Worm (Caenorhabditis elegans) whole organism, midembryonic: ENCODE results near the gene lin-66.

Experiments used
- T22C8.4 ChIP-seq: fragments of 200-800 bp; sonication (Bioruptor generic); IDR thresholded peaks from 2 replicates; pipeline ENCODE4 v1.3.6; 2022; ENCODE audit warnings: missing genetic modification characterization, missing compliant biosample characterization
- cog-1 ChIP-seq: sonication (generic microtip); optimal IDR thresholded peaks from 2 replicates; lab custom pipeline; 2016; ENCODE audit warnings: missing genetic modification characterization, missing compliant biosample characterization
- flt-1 ChIP-seq: fragments of 200-800 bp; sonication (Bioruptor generic); IDR thresholded peaks from 2 replicates; pipeline ENCODE4 v1.3.6; 2022; ENCODE audit warnings: missing genetic modification characterization, missing compliant biosample characterization
- klf-2 ChIP-seq: fragments of 200-800 bp; sonication (Bioruptor generic); conservative IDR thresholded peaks from 2 replicates; pipeline ENCODE4 v1.3.6; 2022; ENCODE audit warnings: missing genetic modification reagents, missing genetic modification characterization, missing compliant biosample characterization
- med-1 ChIP-seq: sonication (generic microtip); optimal IDR thresholded peaks from 2 replicates; lab custom pipeline; 2017; ENCODE audit warnings: missing genetic modification characterization, mild to moderate bottlenecking, missing compliant biosample characterization, antibody characterized with exemption, missing genetic modification reagents; ENCODE audit not compliant: insufficient read depth
- ref-1 ChIP-seq: fragments of 200-800 bp; sonication (Bioruptor generic); conservative IDR thresholded peaks from 2 replicates; pipeline ENCODE4 v1.3.6; 2022; ENCODE audit warnings: missing genetic modification reagents, missing genetic modification characterization, missing compliant biosample characterization
- tab-1 ChIP-seq: fragments of 200-800 bp; sonication (Bioruptor generic); IDR thresholded peaks from 2 replicates; pipeline ENCODE4 v1.3.6; 2022; ENCODE audit warnings: missing genetic modification characterization, missing compliant biosample characterization
- ztf-23 ChIP-seq: fragments of 200-800 bp; sonication (Bioruptor generic); IDR thresholded peaks from 2 replicates; pipeline ENCODE4 v1.3.6; 2022; ENCODE audit warnings: missing genetic modification reagents, missing genetic modification characterization, missing compliant biosample characterization
- ztf-29 ChIP-seq: fragments of 200-800 bp; sonication (Bioruptor generic); IDR thresholded peaks from 2 replicates; pipeline ENCODE4 v1.3.6; 2022; ENCODE audit warnings: missing genetic modification reagents, missing genetic modification characterization, missing compliant biosample characterization

lin-66 gene

ce11 chrIV:13887408-13888163 is at the start of gene lin-66:
lin-66 (plus strand) TSS chrIV:13888079.
- TF ChIP-seq ztf-23 (no peak), cog-1 (tag; lab: Kevin White, UChicago) (peak; percentile 86), flt-1 (GFP tag; lab: Robert Waterston, UW) (peak; percentile 75), med-1 (GFP tag; lab: Kevin White, UChicago) (peak; percentile 19)

- TF ChIP-seq ref-1 (GFP tag; lab: Robert Waterston, UW) (no peak), cog-1 (tag; lab: Kevin White, UChicago) (no peak), T22C8.4 (GFP tag; lab: Robert Waterston, UW) (no peak), klf-2 (GFP tag; lab: Robert Waterston, UW) (no peak), ztf-29 (GFP tag; lab: Robert Waterston, UW) (no peak)
These were observed 49.6 kb upstream of the lin-66 start for ce11 chrIV:13838296-13838695.

- TF ChIP-seq ztf-23 (no peak), ref-1 (GFP tag; lab: Robert Waterston, UW) (no peak), med-1 (GFP tag; lab: Kevin White, UChicago) (no peak), tab-1 (GFP tag; lab: Robert Waterston, UW) (no peak), T22C8.4 (GFP tag; lab: Robert Waterston, UW) (no peak), cog-1 (tag; lab: Kevin White, UChicago) (no peak), flt-1 (GFP tag; lab: Robert Waterston, UW) (no peak), klf-2 (GFP tag; lab: Robert Waterston, UW) (no peak), ztf-29 (GFP tag; lab: Robert Waterston, UW) (no peak)
These were observed 27.4 kb upstream of the lin-66 start for ce11 chrIV:13860459-13860858.

- TF ChIP-seq T22C8.4 (GFP tag; lab: Robert Waterston, UW): no peak
- no peak for TF ChIP-seq med-1 (GFP tag; lab: Kevin White, UChicago)
- TF ChIP-seq klf-2 (GFP tag; lab: Robert Waterston, UW): no peak
- no peak for TF ChIP-seq flt-1 (GFP tag; lab: Robert Waterston, UW)
- no peak for TF ChIP-seq tab-1 (GFP tag; lab: Robert Waterston, UW)
- no peak for TF ChIP-seq cog-1 (tag; lab: Kevin White, UChicago)
- TF ChIP-seq ref-1 (GFP tag; lab: Robert Waterston, UW): no peak
- no peak for TF ChIP-seq ztf-23
- no peak for TF ChIP-seq ztf-29 (GFP tag; lab: Robert Waterston, UW)
These were observed 22.7 kb upstream of the lin-66 start, which contains the start of gene vamp-8 for ce11 chrIV:13865172-13865571. vamp-8 (minus strand) TSS chrIV:13865196.

DNA sequence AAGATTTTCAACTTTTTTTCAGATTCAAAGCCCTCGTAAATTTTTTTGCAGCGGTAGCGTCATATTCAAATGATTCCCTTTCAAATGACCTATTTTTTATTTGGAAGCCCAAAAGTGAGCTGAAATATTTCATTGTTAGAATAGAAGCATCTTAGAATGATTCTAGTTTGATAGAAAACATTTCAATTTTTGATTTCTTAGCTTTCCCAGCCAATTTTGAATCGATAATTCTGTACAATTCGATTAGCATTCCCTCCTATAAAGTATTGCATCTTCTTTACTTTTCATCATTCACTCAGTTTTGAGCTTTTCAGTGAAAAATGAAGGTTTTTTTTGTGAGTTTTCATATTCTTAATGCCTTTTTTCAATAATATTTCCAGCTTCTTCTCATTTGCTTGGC is 21.1 kb upstream of the lin-66 start, which contains the start of gene B0513.90:
TSS of gene B0513.90 (plus strand) at position 301 of the 400 bp plus-strand sequence.
- no peak for TF ChIP-seq ztf-29 (GFP tag; lab: Robert Waterston, UW)
- TF ChIP-seq T22C8.4 (GFP tag; lab: Robert Waterston, UW): no peak
- no peak for TF ChIP-seq ztf-23
- no peak for TF ChIP-seq tab-1 (GFP tag; lab: Robert Waterston, UW)
- TF ChIP-seq flt-1 (GFP tag; lab: Robert Waterston, UW): no peak
- TF ChIP-seq cog-1 (tag; lab: Kevin White, UChicago): no peak
- no peak for TF ChIP-seq ref-1 (GFP tag; lab: Robert Waterston, UW)
- TF ChIP-seq klf-2 (GFP tag; lab: Robert Waterston, UW): no peak
- TF ChIP-seq med-1 (GFP tag; lab: Kevin White, UChicago): no peak

- no peak for TF ChIP-seq med-1 (GFP tag; lab: Kevin White, UChicago)
- no peak for TF ChIP-seq ztf-23
- TF ChIP-seq ztf-29 (GFP tag; lab: Robert Waterston, UW): no peak
- no peak for TF ChIP-seq T22C8.4 (GFP tag; lab: Robert Waterston, UW)
These were observed 17.8 kb upstream of the lin-66 start for ce11 chrIV:13870085-13870484.

DNA sequence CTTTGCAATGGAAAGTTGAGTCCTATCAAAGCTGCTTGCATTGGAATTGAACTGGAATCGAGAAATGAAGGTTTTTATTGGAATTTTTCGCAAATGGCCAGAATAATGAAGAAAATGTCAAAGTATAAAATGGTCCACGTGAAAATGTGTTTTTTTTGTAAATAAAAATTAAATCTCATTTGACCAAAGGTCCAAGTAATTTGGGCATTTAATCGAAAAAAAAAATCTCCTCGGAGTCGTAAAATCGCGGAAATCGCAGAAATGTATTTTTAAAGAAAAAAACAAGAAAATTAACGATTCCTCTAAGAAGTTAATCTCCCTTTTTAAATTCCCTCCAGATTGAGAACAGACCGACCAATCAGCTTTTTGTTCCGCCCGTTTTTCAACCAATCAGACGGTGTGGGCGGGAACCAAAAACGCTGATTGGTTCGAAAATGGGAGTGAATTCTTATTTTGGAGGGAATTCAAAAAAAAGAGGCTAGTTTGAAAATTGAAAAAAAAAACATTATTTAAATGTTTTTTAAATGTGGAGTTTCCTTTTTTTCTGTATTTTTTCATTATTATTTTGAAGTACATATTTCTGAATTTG is 11.2 kb upstream of the lin-66 start, which contains the start of gene prdh-1:
TSS of gene prdh-1 (minus strand) at position 51 of the 589 bp plus-strand sequence.
- TF ChIP-seq cog-1 (tag; lab: Kevin White, UChicago): no peak
- no peak for TF ChIP-seq ztf-23
- TF ChIP-seq ztf-29 (GFP tag; lab: Robert Waterston, UW): no peak
- no peak for TF ChIP-seq klf-2 (GFP tag; lab: Robert Waterston, UW)
- no peak for TF ChIP-seq tab-1 (GFP tag; lab: Robert Waterston, UW)
- no peak for TF ChIP-seq ref-1 (GFP tag; lab: Robert Waterston, UW)

ce11 chrIV:13877707-13878106 is 10.2 kb upstream of the lin-66 start:
- TF ChIP-seq ztf-23: no peak
- TF ChIP-seq tab-1 (GFP tag; lab: Robert Waterston, UW): no peak
- no peak for TF ChIP-seq ref-1 (GFP tag; lab: Robert Waterston, UW)
- TF ChIP-seq cog-1 (tag; lab: Kevin White, UChicago): no peak
- TF ChIP-seq T22C8.4 (GFP tag; lab: Robert Waterston, UW): no peak

DNA sequence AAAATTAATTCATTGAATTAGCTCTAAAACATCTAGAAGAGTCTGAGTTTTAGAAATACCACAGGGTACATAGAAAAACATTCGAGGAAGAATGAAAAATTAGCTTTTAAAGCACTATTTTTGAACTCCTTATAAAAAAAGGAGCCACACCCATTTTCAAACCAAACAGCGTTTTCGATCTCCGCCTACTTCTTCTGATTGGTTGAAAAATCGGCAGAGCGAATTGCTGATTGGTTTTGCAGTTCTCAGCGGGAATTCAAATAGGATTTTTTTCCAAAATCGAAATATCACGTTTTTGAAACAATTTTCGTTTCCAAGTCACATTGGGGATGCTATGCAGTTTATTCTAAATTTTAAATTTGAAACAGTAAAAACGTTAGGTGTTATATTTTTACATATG is 9.8 kb upstream of the lin-66 start:
- TF ChIP-seq T22C8.4 (GFP tag; lab: Robert Waterston, UW): no peak
- TF ChIP-seq tab-1 (GFP tag; lab: Robert Waterston, UW): no peak
- no peak for TF ChIP-seq med-1 (GFP tag; lab: Kevin White, UChicago)
- no peak for TF ChIP-seq ref-1 (GFP tag; lab: Robert Waterston, UW)
- no peak for TF ChIP-seq klf-2 (GFP tag; lab: Robert Waterston, UW)
- no peak for TF ChIP-seq cog-1 (tag; lab: Kevin White, UChicago)
- TF ChIP-seq flt-1 (GFP tag; lab: Robert Waterston, UW): no peak
- TF ChIP-seq ztf-29 (GFP tag; lab: Robert Waterston, UW): no peak
- no peak for TF ChIP-seq ztf-23
